Fruit fly (Drosophila melanogaster): Measurements from ENCODE around the gene CG12637.
"Not testable (repeated sequence)": the region's sequence is repeated elsewhere in the genome, so short reads cannot be mapped to it uniquely, and the experiment has no call there.

DNA sequence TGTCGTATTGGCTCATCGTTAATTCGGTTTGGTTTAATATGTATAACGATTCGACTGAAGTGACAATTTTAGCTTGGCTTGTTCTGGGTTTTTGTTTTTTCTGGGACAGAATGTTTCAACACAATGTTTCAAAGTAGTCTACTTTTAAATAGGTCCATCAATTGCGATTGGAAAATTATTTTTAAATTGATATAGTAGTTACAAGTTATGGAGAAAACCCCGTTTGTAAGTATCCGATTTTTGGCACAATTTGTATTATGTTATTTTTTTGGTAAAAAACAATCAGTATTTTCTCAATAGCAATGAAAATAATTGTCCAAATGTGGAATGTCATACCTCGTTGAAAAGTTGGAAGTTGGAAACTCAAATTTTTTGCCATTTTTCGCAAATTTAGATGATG, 11.5 kb downstream of the CG12637 start, which contains the start of gene Rab9E:
- not testable (repeated sequence) for TF ChIP-seq CG16813 (GFP tag; IDR thresholded peaks at IDR 0.05; ENCODE audit: partially characterized antibody); ash1 (GFP tag; optimal IDR thresholded peaks at IDR 0.05); aop (GFP tag; IDR thresholded peaks at IDR 0.05); crc (GFP tag; optimal IDR thresholded peaks at IDR 0.05); lbe (GFP tag; optimal IDR thresholded peaks at IDR 0.05); CkIIα-i1 (GFP tag; IDR thresholded peaks at IDR 0.05)
